Worm (Caenorhabditis elegans): Measurements from ENCODE around the gene C14C11.2.

- no peak for TF ChIP-seq ama-1 (optimal IDR thresholded peaks at IDR 0.05)
- no peak for TF ChIP-seq nhr-77 (tag; optimal IDR thresholded peaks at IDR 0.05)
- TF ChIP-seq jun-1 (tag; optimal IDR thresholded peaks at IDR 0.05), result no peak
- no peak for TF ChIP-seq ceh-82 (tag; optimal IDR thresholded peaks at IDR 0.05)
- no peak for TF ChIP-seq tbx-2 (tag; optimal IDR thresholded peaks at IDR 0.05)
Observed at ce11 chrV:5660604-5661209, at the start of gene C14C11.2, which contains the start of gene mut-14.
